Worm (Caenorhabditis elegans): ENCODE measurements around the gene T10C6.6.

ce11 chrV:16068938-16069337 is 44.8 kb downstream of the T10C6.6 start, which contains the start of gene cyp-35D1:
- TF ChIP-seq zag-1 (tag; optimal IDR thresholded peaks at IDR 0.05) (no peak), Y48G9A.11 (GFP tag; IDR thresholded peaks at IDR 0.05) (no peak)

All from whole organism, L4 larva.